Worm (Caenorhabditis elegans) whole organism, early embryonic: Measurements from ENCODE around the gene nspg-7.1.
"Not testable (repeated sequence)": the region's sequence is repeated elsewhere in the genome, so short reads cannot be mapped to it uniquely, and the experiment has no call there.

Source experiments
- aly-1 ChIP-seq: sonication (generic microtip); optimal IDR thresholded peaks from 2 replicates; lab custom pipeline; 2016; ENCODE audit warnings: missing genetic modification characterization, missing compliant biosample characterization
- hnd-1 ChIP-seq: sonication (generic microtip); optimal IDR thresholded peaks from 2 replicates; lab custom pipeline; 2016; ENCODE audit warnings: missing genetic modification characterization, missing compliant biosample characterization
- tbx-11 ChIP-seq: fragments of 200-800 bp; sonication (Bioruptor generic); IDR thresholded peaks from 2 replicates; pipeline ENCODE4 v1.3.6; 2022; ENCODE audit warnings: missing genetic modification characterization, missing compliant biosample characterization

The nspg-7.1 gene

DNA sequence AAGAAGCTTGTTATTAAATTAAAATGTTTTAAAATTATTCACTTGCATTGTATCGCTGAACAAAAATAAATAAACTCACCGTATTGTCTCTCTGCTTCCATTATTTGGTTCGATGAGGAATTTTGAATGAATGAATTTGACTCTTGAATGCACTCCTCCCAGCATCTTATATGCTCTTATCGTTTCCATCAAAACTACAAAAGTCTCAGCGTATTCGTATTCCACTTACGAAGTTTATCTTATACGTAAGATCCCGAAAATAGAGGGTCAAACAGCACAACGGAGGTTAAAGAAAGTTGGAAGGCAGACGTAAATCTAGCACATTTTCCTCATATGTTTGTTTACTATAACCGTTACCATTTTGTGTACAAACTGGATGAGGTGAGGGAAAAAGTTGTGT is 44.4 kb downstream of the nspg-7.1 start, which contains the start of gene nhr-267:
Gene nhr-267 (minus strand): TSS at position 101 of the 400 bp plus-strand sequence.
- TF ChIP-seq aly-1 (tag; lab: Kevin White, UChicago); tbx-11 (GFP tag; lab: Robert Waterston, UW); hnd-1 (tag; lab: Kevin White, UChicago): not testable (repeated sequence)
